Worm (Caenorhabditis elegans) whole organism, L1 larva: ENCODE results near the gene clec-132.

ENCODE experiments used
- C04F5.9 ChIP-seq: sonication (generic microtip); optimal IDR thresholded peaks from 2 replicates; lab custom pipeline; 2016; ENCODE audit warnings: missing genetic modification characterization, missing compliant biosample characterization
- aha-1 ChIP-seq: fragments of 150-350 bp; optimal IDR thresholded peaks from 2 replicates; lab custom pipeline; 2014; ENCODE audit warnings: missing biosample characterization, missing genetic modification characterization
- fkh-10 ChIP-seq: sonication (generic microtip); optimal IDR thresholded peaks from 2 replicates; lab custom pipeline; 2017; ENCODE audit warnings: missing biosample characterization, missing genetic modification reagents, missing genetic modification characterization
- jun-1 ChIP-seq: fragments of 150-350 bp; optimal IDR thresholded peaks from 2 replicates; lab custom pipeline; 2014; ENCODE audit warnings: missing biosample characterization, missing genetic modification reagents, missing genetic modification characterization
- lin-15B ChIP-seq: fragments of 150-350 bp; sonication (generic microtip); optimal IDR thresholded peaks from 3 replicates; lab custom pipeline; 2014; ENCODE audit warnings: missing biosample characterization, missing genetic modification characterization
- lsy-2 ChIP-seq, 2 experiments: fragments of 150-350 bp; optimal IDR thresholded peaks; 2 replicates each; lab custom pipeline; 2014; ENCODE audit warnings: missing biosample characterization in 2 of 2, missing genetic modification characterization in 2 of 2
- nhr-28 ChIP-seq: fragments of 150-350 bp; optimal IDR thresholded peaks from 2 replicates; lab custom pipeline; 2014; ENCODE audit warnings: missing biosample characterization, missing genetic modification characterization
- nhr-76 ChIP-seq: sonication (generic microtip); optimal IDR thresholded peaks from 2 replicates; lab custom pipeline; 2017; ENCODE audit warnings: missing biosample characterization, missing genetic modification characterization
- sup-37 ChIP-seq: fragments of 200-800 bp; sonication (Bioruptor generic); optimal IDR thresholded peaks from 2 replicates; lab custom pipeline; 2018; ENCODE audit warnings: mild to moderate bottlenecking, missing genetic modification characterization, missing compliant biosample characterization
- zag-1 ChIP-seq: fragments of 150-350 bp; optimal IDR thresholded peaks from 2 replicates; lab custom pipeline; 2014; ENCODE audit warnings: missing biosample characterization, missing genetic modification characterization

ce11 chrII:3570927-3571538 lies 5.8 kb upstream of the clec-132 start, which contains the start of the genes clec-128 and clec-129:
- TF ChIP-seq sup-37, result no peak
- TF ChIP-seq jun-1 (tag; lab: Kevin White, UChicago), result no peak
- TF ChIP-seq nhr-76 (tag; lab: Kevin White, UChicago), result no peak
- no peak for TF ChIP-seq zag-1 (tag; lab: Kevin White, UChicago)
- TF ChIP-seq aha-1, result no peak
- no peak for TF ChIP-seq C04F5.9 (tag; lab: Kevin White, UChicago)
- TF ChIP-seq lsy-2 (tag; optimal IDR thresholded peaks at IDR 0.05; lab: Kevin White, UChicago), result no peak
- no peak for TF ChIP-seq fkh-10 (GFP tag; lab: Kevin White, UChicago)
- TF ChIP-seq lin-15B, result no peak
- no peak for TF ChIP-seq nhr-28 (tag; lab: Kevin White, UChicago)
